Worm (Caenorhabditis elegans): ENCODE results near the gene srab-22.

DNA sequence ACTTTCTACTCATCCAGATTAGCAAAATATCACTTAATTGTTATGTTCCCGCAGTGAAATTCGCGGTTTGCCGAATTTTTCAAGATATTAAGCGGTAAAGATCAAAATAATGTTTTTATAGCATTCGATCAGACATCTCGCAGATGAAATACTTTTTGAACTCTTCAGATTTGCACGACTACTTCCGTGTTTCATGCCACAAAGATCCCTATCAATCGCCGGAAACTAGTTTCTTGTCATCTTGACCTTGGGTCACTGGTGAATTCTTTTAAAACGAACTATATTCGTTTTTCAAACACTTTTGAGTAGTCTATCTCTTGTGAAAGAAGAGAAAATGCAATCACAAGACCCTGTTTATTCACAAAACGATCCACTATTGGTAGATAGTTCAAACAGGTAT is 13.2 kb upstream of the srab-22 start, which contains the start of gene txt-11:
- TF ChIP-seq W03F9.2 (tag; optimal IDR thresholded peaks at IDR 0.05) (no peak), him-1 (tag; optimal IDR thresholded peaks at IDR 0.05) (no peak), dao-5 (tag; optimal IDR thresholded peaks at IDR 0.05) (no peak)

Data from whole organism, L4/young adult.